Worm (Caenorhabditis elegans) whole organism, late embryonic: Measurements from ENCODE around the gene btb-16.

Source experiments
- T23F11.4 ChIP-seq: fragments of 200-800 bp; sonication (Bioruptor generic); optimal IDR thresholded peaks from 2 replicates; lab custom pipeline; 2018; ENCODE audit warnings: mild to moderate bottlenecking, missing genetic modification characterization, missing compliant biosample characterization
- ceh-48 ChIP-seq: sonication (generic microtip); optimal IDR thresholded peaks from 2 replicates; lab custom pipeline; 2016; ENCODE audit warnings: missing genetic modification characterization, inconsistent platforms, missing compliant biosample characterization
- dve-1 ChIP-seq: sonication (generic microtip); optimal IDR thresholded peaks from 2 replicates; lab custom pipeline; 2017; ENCODE audit warnings: antibody characterized with exemption, mild to moderate bottlenecking, missing genetic modification characterization, missing compliant biosample characterization
- pha-4 ChIP-seq: fragments of 150-350 bp; optimal IDR thresholded peaks from 2 replicates; lab custom pipeline; 2018; ENCODE audit warnings: missing biosample characterization, missing genetic modification reagents, missing genetic modification characterization

DNA sequence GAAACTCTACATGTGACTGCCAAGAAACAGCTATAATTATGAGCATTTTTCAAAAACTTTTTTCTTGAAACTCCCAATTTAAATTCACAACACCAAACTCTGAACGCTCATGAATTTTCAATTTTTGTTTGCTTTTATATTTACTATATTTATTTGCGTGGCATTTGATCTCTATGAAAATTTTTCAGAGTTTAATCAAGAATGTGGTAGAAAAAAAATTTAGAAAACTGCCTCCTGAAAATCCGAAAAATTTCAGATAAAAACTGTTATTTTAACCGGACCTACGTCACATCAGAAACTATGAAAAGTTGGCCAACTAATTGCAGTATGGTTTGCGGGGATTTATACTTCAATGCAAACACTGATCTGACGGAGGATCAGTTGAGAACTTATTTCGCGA is 35.4 kb downstream of the btb-16 start, which contains the start of gene irld-27:
- no peak for TF ChIP-seq T23F11.4
- no peak for TF ChIP-seq ceh-48 (tag; lab: Kevin White, UChicago)
- no peak for TF ChIP-seq pha-4 (tag; lab: Kevin White, UChicago)
- no peak for TF ChIP-seq dve-1
